Fruit fly (Drosophila melanogaster): ENCODE measurements around the gene Spt3.
A peak's percentile ranks its signal among the peaks of the same experiment; 100 is the strongest.

DNA sequence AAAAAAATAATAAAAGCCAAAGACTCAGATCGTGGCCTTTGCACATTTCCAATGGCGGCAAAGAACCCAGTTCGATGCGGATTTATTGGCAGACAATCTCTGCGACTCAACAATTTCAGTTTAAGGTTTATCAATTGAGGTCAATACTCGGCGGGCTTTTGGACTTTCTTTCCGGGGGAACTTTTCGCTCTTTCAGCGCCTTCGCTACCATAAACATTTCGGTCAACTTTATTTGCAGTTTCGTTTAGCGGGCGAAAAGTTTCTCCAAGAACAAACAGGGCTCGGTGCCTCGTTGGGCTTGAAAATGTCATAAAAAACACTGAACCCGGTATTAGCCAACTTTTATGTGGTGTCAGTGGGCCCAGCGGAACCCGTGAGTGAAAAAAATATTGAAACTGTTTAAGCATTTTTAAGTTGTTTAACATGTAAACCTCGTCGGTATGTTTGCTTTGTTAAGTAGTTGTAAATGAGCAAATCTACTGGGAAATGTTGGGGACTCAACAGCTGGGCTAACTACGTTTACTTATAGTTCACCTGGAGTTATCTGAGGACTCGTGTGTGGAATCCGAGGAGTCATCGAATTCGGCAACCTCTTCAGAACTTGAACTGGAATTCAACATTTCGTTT is 25.3 kb upstream of the Spt3 start:
- TF ChIP-seq achi (GFP tag; optimal IDR thresholded peaks at IDR 0.05) (no peak), fd85E (GFP tag; optimal IDR thresholded peaks at IDR 0.05) (no peak), CG8632 (GFP tag; optimal IDR thresholded peaks at IDR 0.05) (no peak), CG8319 (GFP tag; optimal IDR thresholded peaks at IDR 0.05) (no peak), CG6854 (GFP tag; optimal IDR thresholded peaks at IDR 0.05) (peak; percentile 80), fd59A (GFP tag; optimal IDR thresholded peaks at IDR 0.05) (no peak), CG16779 (tag; optimal IDR thresholded peaks at IDR 0.05) (no peak), Hr4 (GFP tag; optimal IDR thresholded peaks at IDR 0.05) (no peak), dsx (GFP tag; optimal IDR thresholded peaks at IDR 0.05; ENCODE audit: poor library complexity, severe bottlenecking) (no peak), Ets96B (tag; optimal IDR thresholded peaks at IDR 0.05) (no peak), Blimp-1 (GFP tag; optimal IDR thresholded peaks at IDR 0.05) (peak; percentile 10), Hr38 (GFP tag; optimal IDR thresholded peaks at IDR 0.05) (no peak)
